Fruit fly (Drosophila melanogaster): Measurements from ENCODE around the gene mask.

Gene mask

DNA sequence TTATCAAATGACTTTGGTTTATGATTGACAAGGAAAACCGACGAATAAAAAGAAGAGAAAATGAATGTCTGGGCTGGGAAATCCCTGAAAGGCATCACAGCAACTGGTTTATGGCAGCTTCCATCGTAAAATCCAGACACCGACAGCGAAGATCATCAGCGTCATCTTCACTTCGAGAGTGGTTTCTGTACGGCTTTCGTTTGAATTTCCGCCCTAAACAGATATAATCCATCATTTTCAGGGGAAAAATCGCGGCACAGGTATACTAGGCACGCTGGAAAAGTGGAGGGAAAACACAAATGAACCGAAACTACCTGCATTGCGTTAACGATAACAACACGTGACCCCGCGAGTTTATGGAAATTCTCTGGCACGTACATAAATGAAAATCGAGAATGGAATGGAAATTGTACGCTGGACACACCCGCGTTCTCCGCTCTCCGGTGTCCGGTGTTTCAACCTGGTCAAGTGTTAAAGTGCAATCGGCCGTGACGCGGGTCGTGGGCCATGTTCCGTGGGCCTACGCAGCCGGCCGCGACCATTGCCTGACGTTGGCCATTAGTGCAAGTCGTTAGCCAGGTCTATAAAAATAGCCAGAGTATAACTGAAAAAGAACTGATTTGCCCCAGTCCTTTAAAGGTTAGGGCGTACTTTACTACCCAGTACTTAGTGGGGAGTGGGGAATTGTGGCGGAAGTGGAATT is 67.2 kb downstream of the mask start:
- no peak for TF ChIP-seq CG4496 (GFP tag; IDR thresholded peaks at IDR 0.05)

dm6 chr3R:24298534-24298936 is 68.2 kb downstream of the mask start:
- TF ChIP-seq CG12605 (GFP tag; IDR thresholded peaks at IDR 0.05) (no peak), CG13204 (GFP tag; optimal IDR thresholded peaks at IDR 0.05) (no peak), CG15710 (tag; optimal IDR thresholded peaks at IDR 0.05) (no peak), Snoo (tag; optimal IDR thresholded peaks at IDR 0.05) (peak; percentile 37), CG32121 (GFP tag; IDR thresholded peaks at IDR 0.05) (no peak), gl (tag; optimal IDR thresholded peaks at IDR 0.05) (no peak), Pif1A (GFP tag; optimal IDR thresholded peaks at IDR 0.05) (peak; percentile 15), EcR (GFP tag; optimal IDR thresholded peaks at IDR 0.05) (no peak), fd96Ca (GFP tag; IDR thresholded peaks at IDR 0.05) (no peak), CG4496 (GFP tag; IDR thresholded peaks at IDR 0.05) (peak; percentile 37; the same call in 2 of the 3 replicates), rn (GFP tag; IDR thresholded peaks at IDR 0.05) (no peak), CG8159 (tag; optimal IDR thresholded peaks at IDR 0.05) (peak; percentile 51), CG14655 (GFP tag; optimal IDR thresholded peaks at IDR 0.05) (peak; percentile 49), D1 (tag; optimal IDR thresholded peaks at IDR 0.05) (no peak), Pif1B (GFP tag; optimal IDR thresholded peaks at IDR 0.05) (peak; percentile 48), CG8301 (tag; optimal IDR thresholded peaks at IDR 0.05) (peak; percentile 12), CG34367 (tag; optimal IDR thresholded peaks at IDR 0.05) (no peak), CG17806 (tag; optimal IDR thresholded peaks at IDR 0.05) (peak; percentile 8), CG9948 (tag; optimal IDR thresholded peaks at IDR 0.05) (peak; percentile 40), Ets98B (GFP tag; IDR thresholded peaks at IDR 0.05) (no peak), CG10348 (GFP tag; IDR thresholded peaks at IDR 0.05) (no peak)

dm6 chr3R:24299148-24299547 is 68.8 kb downstream of the mask start:
- peak; percentile 12 for TF ChIP-seq CG13204 (GFP tag; optimal IDR thresholded peaks at IDR 0.05)
- TF ChIP-seq EcR (GFP tag; optimal IDR thresholded peaks at IDR 0.05): peak; percentile 86
- no peak for TF ChIP-seq CG17806 (tag; optimal IDR thresholded peaks at IDR 0.05)
- no peak for TF ChIP-seq Pif1B (GFP tag; optimal IDR thresholded peaks at IDR 0.05)
- TF ChIP-seq fd96Ca (GFP tag; IDR thresholded peaks at IDR 0.05): no peak
- TF ChIP-seq CG10348 (GFP tag; IDR thresholded peaks at IDR 0.05): no peak
- TF ChIP-seq CG15710 (tag; optimal IDR thresholded peaks at IDR 0.05): no peak
- TF ChIP-seq gl (tag; optimal IDR thresholded peaks at IDR 0.05): no peak
- TF ChIP-seq CG32121 (GFP tag; IDR thresholded peaks at IDR 0.05): no peak
- TF ChIP-seq Pif1A (GFP tag; optimal IDR thresholded peaks at IDR 0.05): no peak
- TF ChIP-seq CG34367 (tag; optimal IDR thresholded peaks at IDR 0.05): no peak
- TF ChIP-seq CG12605 (GFP tag; IDR thresholded peaks at IDR 0.05): no peak

All from whole organism, pupa.